Worm (Caenorhabditis elegans) whole organism, young adult: ENCODE results near the gene scl-3.
A peak's percentile ranks its signal among the peaks of the same experiment; 100 is the strongest.

ENCODE experiments used
- B0261.1 ChIP-seq: sonication (generic microtip); optimal IDR thresholded peaks from 2 replicates; lab custom pipeline; 2016; ENCODE audit warnings: mild to moderate bottlenecking, missing genetic modification characterization, moderate library complexity, missing compliant biosample characterization
- B0336.3 ChIP-seq: fragments of 200-800 bp; sonication (Bioruptor generic); IDR thresholded peaks from 2 replicates; pipeline ENCODE4 v1.3.6; 2022; ENCODE audit warnings: missing genetic modification characterization, missing compliant biosample characterization
- C17E4.6 ChIP-seq: fragments of 200-800 bp; sonication (Bioruptor generic); IDR thresholded peaks from 2 replicates; pipeline ENCODE4 v1.3.6; 2022; ENCODE audit warnings: missing genetic modification reagents, missing genetic modification characterization, missing compliant biosample characterization
- D2030.7 ChIP-seq: fragments of 200-800 bp; sonication (Bioruptor generic); IDR thresholded peaks from 2 replicates; pipeline ENCODE4 v1.3.6; 2022; ENCODE audit warnings: missing genetic modification reagents, missing genetic modification characterization, missing compliant biosample characterization
- F22D6.2 ChIP-seq: sonication (generic microtip); optimal IDR thresholded peaks from 2 replicates; lab custom pipeline; 2016; ENCODE audit warnings: mild to moderate bottlenecking, missing genetic modification characterization, missing compliant biosample characterization
- F49E8.2 ChIP-seq: sonication (generic microtip); optimal IDR thresholded peaks from 3 replicates; lab custom pipeline; 2017; ENCODE audit warnings: missing genetic modification characterization, mild to moderate bottlenecking, missing compliant biosample characterization, antibody characterized with exemption, moderate library complexity; ENCODE audit not compliant: insufficient read depth
- F52B5.7 ChIP-seq: sonication (generic microtip); optimal IDR thresholded peaks from 2 replicates; lab custom pipeline; 2016; ENCODE audit warnings: mild to moderate bottlenecking, missing genetic modification characterization, missing compliant biosample characterization
- K11D2.4 ChIP-seq: fragments of 200-800 bp; sonication (Bioruptor generic); IDR thresholded peaks from 2 replicates; pipeline ENCODE4 v1.3.6; 2022; ENCODE audit warnings: missing genetic modification reagents, missing genetic modification characterization, missing compliant biosample characterization
- T26A5.8 ChIP-seq: sonication (generic microtip); optimal IDR thresholded peaks from 2 replicates; lab custom pipeline; 2016; ENCODE audit warnings: missing genetic modification characterization, missing compliant biosample characterization
- Y53F4B.3 ChIP-seq: fragments of 200-800 bp; sonication (Bioruptor generic); IDR thresholded peaks from 2 replicates; pipeline ENCODE4 v1.3.6; 2022; ENCODE audit warnings: missing genetic modification reagents, missing genetic modification characterization, missing compliant biosample characterization
- Y53G8AR.9 ChIP-seq: fragments of 200-800 bp; sonication (Bioruptor generic); conservative IDR thresholded peaks from 2 replicates; pipeline ENCODE4 v1.3.6; 2022; ENCODE audit warnings: missing genetic modification reagents, missing genetic modification characterization, missing compliant biosample characterization
- ZK185.1 ChIP-seq: sonication (generic microtip); optimal IDR thresholded peaks from 2 replicates; lab custom pipeline; 2016; ENCODE audit warnings: mild to moderate bottlenecking, missing genetic modification characterization, missing compliant biosample characterization; ENCODE audit not compliant: poor library complexity, severe bottlenecking
- ama-1 ChIP-seq, 3 experiments: fragments of 150-350 bp in 1 of 3; sonication (generic microtip) in 2 of 3; optimal IDR thresholded peaks; 2 replicates each; lab custom pipeline; 2014 to 2018; ENCODE audit warnings: missing biosample characterization in 2 of 3, missing genetic modification characterization in 2 of 3, missing genetic modification reagents in 2 of 3
- aptf-3 ChIP-seq: fragments of 200-800 bp; sonication (Bioruptor generic); IDR thresholded peaks from 2 replicates; pipeline ENCODE4 v1.3.6; 2022; ENCODE audit warnings: missing genetic modification characterization, missing compliant biosample characterization
- athp-1 ChIP-seq: sonication (generic microtip); optimal IDR thresholded peaks from 2 replicates; lab custom pipeline; 2017; ENCODE audit warnings: mild to moderate bottlenecking, missing genetic modification characterization, missing compliant biosample characterization
- attf-5 ChIP-seq: fragments of 200-800 bp; sonication (Bioruptor generic); optimal IDR thresholded peaks from 2 replicates; lab custom pipeline; 2018; ENCODE audit warnings: mild to moderate bottlenecking, missing genetic modification characterization, missing compliant biosample characterization
- attf-6 ChIP-seq: fragments of 200-800 bp; sonication (Bioruptor generic); IDR thresholded peaks from 2 replicates; pipeline ENCODE4 v1.3.6; 2022; ENCODE audit warnings: missing genetic modification reagents, missing genetic modification characterization, missing compliant biosample characterization
- bed-1 ChIP-seq: fragments of 200-800 bp; sonication (Bioruptor generic); IDR thresholded peaks from 2 replicates; pipeline ENCODE4 v1.3.6; 2022; ENCODE audit warnings: missing genetic modification reagents, missing genetic modification characterization, missing compliant biosample characterization
- cebp-1 ChIP-seq, 2 experiments: fragments of 200-800 bp in 1 of 2; sonication (Bioruptor generic) in 1 of 2; sonication (generic microtip) in 1 of 2; IDR thresholded peaks in 1 of 2; optimal IDR thresholded peaks in 1 of 2; 2 replicates each; pipeline versions ENCODE4 v1.3.6 to Lab custom; 2017 to 2022; ENCODE audit warnings: missing compliant biosample characterization in 2 of 2, missing genetic modification characterization in 2 of 2, mild to moderate bottlenecking in 1 of 2, missing genetic modification reagents in 1 of 2, moderate library complexity in 1 of 2
- cebp-2 ChIP-seq: fragments of 200-800 bp; sonication (Bioruptor generic); IDR thresholded peaks from 2 replicates; pipeline ENCODE4 v1.3.6; 2022; ENCODE audit warnings: missing genetic modification characterization, missing compliant biosample characterization
- ceh-91 ChIP-seq: fragments of 200-800 bp; sonication (Bioruptor generic); IDR thresholded peaks from 2 replicates; pipeline ENCODE4 v1.3.6; 2022; ENCODE audit warnings: missing genetic modification reagents, missing genetic modification characterization, missing compliant biosample characterization
- chd-7 ChIP-seq: sonication (generic microtip); optimal IDR thresholded peaks from 2 replicates; lab custom pipeline; 2016; ENCODE audit warnings: mild to moderate bottlenecking, missing genetic modification characterization, moderate library complexity, missing compliant biosample characterization
- egl-18 ChIP-seq: fragments of 200-800 bp; sonication (Bioruptor generic); IDR thresholded peaks from 2 replicates; pipeline ENCODE4 v1.3.6; 2022; ENCODE audit warnings: missing genetic modification reagents, missing genetic modification characterization, missing compliant biosample characterization
- gei-17 ChIP-seq: fragments of 200-800 bp; sonication (Bioruptor generic); optimal IDR thresholded peaks from 2 replicates; lab custom pipeline; 2018; ENCODE audit warnings: mild to moderate bottlenecking, missing genetic modification characterization, missing compliant biosample characterization
- hlh-12 ChIP-seq: sonication (generic microtip); optimal IDR thresholded peaks from 2 replicates; lab custom pipeline; 2016; ENCODE audit warnings: missing genetic modification characterization, missing compliant biosample characterization
- hlh-26 ChIP-seq: fragments of 200-800 bp; sonication (Bioruptor generic); conservative IDR thresholded peaks from 2 replicates; pipeline ENCODE4 v1.3.6; 2022; ENCODE audit warnings: missing genetic modification reagents, missing genetic modification characterization, missing compliant biosample characterization
- hmg-1.2 ChIP-seq: fragments of 200-800 bp; sonication (Bioruptor generic); IDR thresholded peaks from 2 replicates; pipeline ENCODE4 v1.3.6; 2022; ENCODE audit warnings: missing genetic modification reagents, missing genetic modification characterization, missing compliant biosample characterization
- hmg-20 ChIP-seq: fragments of 200-800 bp; sonication (Bioruptor generic); IDR thresholded peaks from 2 replicates; pipeline ENCODE4 v1.3.6; 2022; ENCODE audit warnings: missing genetic modification reagents, missing genetic modification characterization, missing compliant biosample characterization
- let-526 ChIP-seq: fragments of 200-800 bp; sonication (Bioruptor generic); IDR thresholded peaks from 2 replicates; pipeline ENCODE4 v1.3.6; 2022; ENCODE audit warnings: missing genetic modification reagents, missing genetic modification characterization, missing compliant biosample characterization
- lin-35 ChIP-seq, 3 experiments: fragments of 150-350 bp in 2 of 3; sonication (generic microtip) in 1 of 3; optimal IDR thresholded peaks; 2 replicates each; lab custom pipeline; 2014 to 2018; ENCODE audit warnings: missing biosample characterization in 3 of 3, missing genetic modification characterization in 3 of 3, missing genetic modification reagents in 3 of 3
- madf-3 ChIP-seq: fragments of 200-800 bp; sonication (Bioruptor generic); IDR thresholded peaks from 2 replicates; pipeline ENCODE4 v1.3.6; 2022; ENCODE audit warnings: missing genetic modification reagents, missing genetic modification characterization, missing compliant biosample characterization
- mel-28 ChIP-seq: sonication (generic microtip); optimal IDR thresholded peaks from 2 replicates; lab custom pipeline; 2016; ENCODE audit warnings: borderline replicate concordance, mild to moderate bottlenecking, missing genetic modification characterization, missing compliant biosample characterization
- mxl-1 ChIP-seq: sonication (generic microtip); optimal IDR thresholded peaks from 2 replicates; lab custom pipeline; 2016; ENCODE audit warnings: missing genetic modification characterization, missing compliant biosample characterization
- nhr-120 ChIP-seq: fragments of 200-800 bp; sonication (Bioruptor generic); IDR thresholded peaks from 2 replicates; pipeline ENCODE4 v1.3.6; 2022; ENCODE audit warnings: missing genetic modification characterization, missing compliant biosample characterization
- nhr-27 ChIP-seq: fragments of 200-800 bp; sonication (Bioruptor generic); optimal IDR thresholded peaks from 2 replicates; lab custom pipeline; 2018; ENCODE audit warnings: mild to moderate bottlenecking, missing genetic modification characterization, moderate library complexity, missing compliant biosample characterization
- nhr-80 ChIP-seq: sonication (generic microtip); optimal IDR thresholded peaks from 2 replicates; lab custom pipeline; 2016; ENCODE audit warnings: missing genetic modification characterization, missing compliant biosample characterization
- pbrm-1 ChIP-seq: fragments of 200-800 bp; sonication (Bioruptor generic); IDR thresholded peaks from 2 replicates; pipeline ENCODE4 v1.3.6; 2022; ENCODE audit warnings: missing genetic modification reagents, missing genetic modification characterization, missing compliant biosample characterization
- repo-1 ChIP-seq: sonication (generic microtip); optimal IDR thresholded peaks from 2 replicates; lab custom pipeline; 2017; ENCODE audit warnings: mild to moderate bottlenecking, missing genetic modification characterization, missing compliant biosample characterization
- snpc-3.4 ChIP-seq: sonication (generic microtip); optimal IDR thresholded peaks from 2 replicates; lab custom pipeline; 2017; ENCODE audit warnings: missing genetic modification characterization, mild to moderate bottlenecking, missing compliant biosample characterization, antibody characterized with exemption, moderate library complexity, missing genotype, missing genetic modification reagents
- somi-1 ChIP-seq: fragments of 200-800 bp; sonication (Bioruptor generic); optimal IDR thresholded peaks from 2 replicates; lab custom pipeline; 2018; ENCODE audit warnings: mild to moderate bottlenecking, missing genetic modification characterization, missing compliant biosample characterization
- unc-130 ChIP-seq: sonication (generic microtip); optimal IDR thresholded peaks from 2 replicates; lab custom pipeline; 2016; ENCODE audit warnings: missing genetic modification reagents, missing genetic modification characterization, missing compliant biosample characterization
- xnd-1 ChIP-seq: sonication (generic microtip); optimal IDR thresholded peaks from 2 replicates; lab custom pipeline; 2016; ENCODE audit warnings: missing genotype, missing genetic modification reagents, missing genetic modification characterization, missing compliant biosample characterization
- zfh-2 ChIP-seq: fragments of 200-800 bp; sonication (Bioruptor generic); conservative IDR thresholded peaks from 2 replicates; pipeline ENCODE4 v1.3.6; 2022; ENCODE audit warnings: missing genetic modification reagents, missing genetic modification characterization, missing compliant biosample characterization
- zim-3 ChIP-seq: sonication (generic microtip); optimal IDR thresholded peaks from 2 replicates; lab custom pipeline; 2017; ENCODE audit warnings: mild to moderate bottlenecking, missing genetic modification characterization, moderate library complexity, missing compliant biosample characterization
- ztf-28 ChIP-seq: fragments of 200-800 bp; sonication (Bioruptor generic); IDR thresholded peaks from 2 replicates; pipeline ENCODE4 v1.3.6; 2022; ENCODE audit warnings: missing genetic modification reagents, missing genetic modification characterization, missing compliant biosample characterization

scl-3 gene

DNA sequence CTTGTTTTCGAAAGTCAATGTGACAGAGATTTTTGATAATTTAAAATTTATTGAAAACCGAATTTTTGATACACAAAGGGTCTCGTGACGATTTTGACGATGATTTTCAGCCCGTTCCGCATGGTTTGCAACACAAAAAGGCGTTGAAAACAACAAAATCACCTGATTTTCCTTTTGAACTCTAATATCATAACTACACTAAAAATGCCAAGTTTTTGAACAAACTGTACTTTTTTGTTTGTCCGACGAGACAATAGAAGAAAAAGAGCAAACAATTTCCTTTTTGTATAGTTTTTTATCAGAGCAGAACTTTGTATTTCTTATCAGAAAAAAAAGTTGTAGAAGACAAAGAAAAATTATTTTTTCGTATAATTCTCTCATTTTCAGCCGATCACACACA lies 27.2 kb upstream of the scl-3 start:
- TF ChIP-seq hlh-12 (tag; lab: Kevin White, UChicago) (no peak), snpc-3.4 (tag; lab: Kevin White, UChicago) (no peak), mel-28 (tag; lab: Kevin White, UChicago) (no peak), ZK185.1 (tag; lab: Kevin White, UChicago) (no peak), cebp-1 (GFP tag; IDR thresholded peaks at IDR 0.05; lab: Robert Waterston, UW) (no peak), cebp-1 (tag; optimal IDR thresholded peaks at IDR 0.05; lab: Kevin White, UChicago) (peak; percentile 4), hmg-1.2 (GFP tag; lab: Robert Waterston, UW) (no peak), nhr-27 (tag; lab: Kevin White, UChicago) (no peak), F52B5.7 (no peak), zfh-2 (GFP tag; lab: Robert Waterston, UW) (no peak), F22D6.2 (tag; lab: Kevin White, UChicago) (no peak), ceh-91 (GFP tag; lab: Robert Waterston, UW) (no peak), attf-5 (GFP tag; lab: Kevin White, UChicago) (no peak), nhr-80 (peak; percentile 29)

DNA sequence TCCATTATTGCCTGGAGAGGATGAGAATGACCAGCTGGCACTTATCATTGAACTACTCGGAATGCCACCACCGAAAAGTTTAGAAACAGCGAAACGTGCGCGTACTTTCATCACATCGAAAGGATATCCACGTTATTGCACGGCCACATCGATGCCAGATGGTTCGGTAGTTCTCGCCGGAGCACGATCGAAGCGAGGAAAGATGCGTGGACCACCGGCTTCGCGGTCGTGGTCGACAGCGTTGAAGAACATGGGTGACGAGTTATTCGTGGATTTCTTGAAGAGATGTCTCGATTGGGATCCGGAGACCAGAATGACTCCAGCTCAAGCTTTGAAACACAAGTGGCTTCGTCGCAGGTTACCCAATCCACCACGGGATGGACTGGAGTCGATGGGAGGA lies 25.9 kb upstream of the scl-3 start:
- TF ChIP-seq repo-1 (tag; lab: Kevin White, UChicago) (no peak), xnd-1 (no peak), madf-3 (0 out of 2 replicates have a peak, but pooled peaks have one; percentile 30), cebp-2 (GFP tag; lab: Robert Waterston, UW) (0 out of 2 replicates have a peak, but pooled peaks have one; percentile 86), zfh-2 (GFP tag; lab: Robert Waterston, UW) (peak; percentile 65), F52B5.7 (peak; percentile 25), egl-18 (0 out of 2 replicates have a peak, but pooled peaks have one; percentile 47)

DNA sequence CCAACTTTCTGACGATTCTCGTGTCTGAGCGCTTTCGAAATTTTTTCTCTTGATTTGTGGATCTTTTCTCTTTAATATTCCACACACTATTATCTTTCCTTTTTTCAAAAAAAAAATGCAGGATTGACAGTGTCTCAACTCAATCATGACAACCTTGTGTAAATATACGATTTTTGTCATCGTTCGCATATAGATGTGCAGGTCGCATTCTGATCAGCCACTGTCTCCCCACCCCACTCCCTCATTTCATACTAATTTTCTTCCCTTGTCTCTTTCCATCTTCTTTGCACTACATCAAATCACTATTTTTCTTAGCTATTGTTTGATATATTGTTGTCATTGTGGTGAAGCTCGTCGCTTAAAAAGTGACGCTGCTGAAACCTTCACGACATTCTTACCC lies 24.1 kb upstream of the scl-3 start:
- TF ChIP-seq K11D2.4 (GFP tag; lab: Robert Waterston, UW) (no peak), attf-5 (GFP tag; lab: Kevin White, UChicago) (no peak), gei-17 (GFP tag; lab: Kevin White, UChicago) (no peak), hmg-1.2 (GFP tag; lab: Robert Waterston, UW) (no peak), athp-1 (tag; lab: Kevin White, UChicago) (peak; percentile 40), unc-130 (GFP tag; lab: Kevin White, UChicago) (no peak), ama-1 (optimal IDR thresholded peaks at IDR 0.05; lab: Kevin White, UChicago) (no peak), ama-1 (GFP tag; optimal IDR thresholded peaks at IDR 0.05; lab: Kevin White, UChicago) (peak in 1 of 2 experiments; percentile 32), bed-1 (GFP tag; lab: Robert Waterston, UW) (no peak), B0261.1 (tag; lab: Kevin White, UChicago) (no peak), chd-7 (tag; lab: Kevin White, UChicago) (no peak), B0336.3 (GFP tag; lab: Robert Waterston, UW) (peak; percentile 40; the same call in 1 of the 2 replicates), pbrm-1 (GFP tag; lab: Robert Waterston, UW) (no peak), attf-6 (GFP tag; lab: Robert Waterston, UW) (0 out of 2 replicates have a peak, but pooled peaks have one; percentile 20), zim-3 (tag; lab: Kevin White, UChicago) (no peak), snpc-3.4 (tag; lab: Kevin White, UChicago) (no peak), Y53G8AR.9 (no peak), somi-1 (GFP tag; lab: Kevin White, UChicago) (no peak), hmg-20 (GFP tag; lab: Robert Waterston, UW) (no peak), D2030.7 (GFP tag; lab: Robert Waterston, UW) (no peak), nhr-120 (GFP tag; lab: Robert Waterston, UW) (no peak), mxl-1 (tag; lab: Kevin White, UChicago) (no peak), lin-35 (GFP tag; optimal IDR thresholded peaks at IDR 0.05; lab: Kevin White, UChicago) (no peak), let-526 (GFP tag; lab: Robert Waterston, UW) (no peak), F49E8.2 (peak; percentile 11), T26A5.8 (tag; lab: Kevin White, UChicago) (no peak), hlh-26 (GFP tag; lab: Robert Waterston, UW) (no peak), ZK185.1 (tag; lab: Kevin White, UChicago) (no peak), ztf-28 (GFP tag; lab: Robert Waterston, UW) (no peak), C17E4.6 (no peak), Y53F4B.3 (GFP tag; lab: Robert Waterston, UW) (no peak), aptf-3 (GFP tag; lab: Robert Waterston, UW) (no peak)
